Worm (Caenorhabditis elegans) whole organism, L4 larva: ENCODE measurements around the gene B0563.7.

ENCODE experiments used
- lsy-2 ChIP-seq, 2 experiments: fragments of 150-350 bp in 1 of 2; sonication (generic microtip) in 1 of 2; optimal IDR thresholded peaks; 2 replicates each; lab custom pipeline; 2014 to 2017; ENCODE audit warnings: missing biosample characterization in 2 of 2, missing genetic modification characterization in 2 of 2
- nhr-10 ChIP-seq: fragments of 150-350 bp; optimal IDR thresholded peaks from 2 replicates; lab custom pipeline; 2014; ENCODE audit warnings: missing biosample characterization, missing genetic modification characterization
- nhr-11 ChIP-seq: fragments of 150-350 bp; optimal IDR thresholded peaks from 2 replicates; lab custom pipeline; 2014; ENCODE audit warnings: missing biosample characterization, missing genetic modification characterization
- nhr-41 ChIP-seq: fragments of 200-800 bp; sonication (Bioruptor generic); IDR thresholded peaks from 2 replicates; pipeline ENCODE4 v1.3.6; 2022; ENCODE audit warnings: missing genetic modification reagents, missing genetic modification characterization, missing compliant biosample characterization
- pha-4 ChIP-seq, 2 experiments: fragments of 150-350 bp in 1 of 2; fragments of 200-800 bp in 1 of 2; sonication (Bioruptor generic) in 1 of 2; IDR thresholded peaks in 1 of 2; optimal IDR thresholded peaks in 1 of 2; 2 replicates each; pipeline versions ENCODE4 v1.3.6 to Lab custom; 2014 to 2022; ENCODE audit warnings: missing genetic modification characterization in 2 of 2, missing genetic modification reagents in 2 of 2, missing biosample characterization in 1 of 2, missing compliant biosample characterization in 1 of 2
- unc-62 ChIP-seq, 3 experiments: fragments of 150-350 bp in 1 of 3; sonication (generic microtip); optimal IDR thresholded peaks in 2 of 3; peaks in 1 of 3; 1 replicate in 1 of 3; 2 replicates in 2 of 3; lab custom pipeline; 2014 to 2017; ENCODE audit warnings: missing biosample characterization in 3 of 3, missing genetic modification characterization in 3 of 3, missing genetic modification reagents in 3 of 3, missing genotype in 1 of 3

DNA sequence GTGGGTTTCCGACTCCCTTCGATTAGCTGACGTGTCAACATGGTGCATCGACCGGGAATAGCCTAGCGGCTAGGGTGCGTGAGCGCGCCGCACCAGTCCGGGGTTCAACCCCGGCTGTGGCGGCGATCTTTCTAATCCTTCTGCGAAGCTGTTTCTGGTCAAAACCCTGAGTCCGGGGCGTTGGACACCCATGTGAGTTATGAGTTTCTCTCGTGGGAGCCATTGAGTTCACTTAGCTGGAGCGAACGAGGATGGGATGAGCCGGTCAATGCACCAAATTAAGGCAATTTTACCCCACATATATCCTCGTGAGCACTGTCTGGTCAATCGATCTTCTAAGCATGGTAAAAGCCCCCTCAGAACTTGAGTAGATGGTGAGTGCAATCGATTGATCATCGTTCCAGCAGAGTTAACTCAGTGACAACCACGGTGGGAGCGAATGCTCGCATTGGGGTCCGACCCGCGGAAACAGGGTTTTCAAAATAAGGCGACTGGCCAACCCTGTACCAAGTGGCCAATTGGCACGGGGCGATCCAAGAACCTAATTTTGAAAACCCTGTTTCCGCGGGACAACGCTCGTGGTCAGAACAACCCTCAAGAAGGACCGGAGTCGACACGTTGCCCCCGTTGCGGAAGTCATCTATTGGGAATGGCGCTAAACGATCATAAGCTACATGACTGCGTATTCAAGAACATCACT, 37.8 kb upstream of the B0563.7 start, which contains the start of gene Y81B9A.1:
- TF ChIP-seq nhr-11 (tag; lab: Kevin White, UChicago) (no peak), pha-4 (GFP tag; IDR thresholded peaks at IDR 0.05; lab: Robert Waterston, UW) (no peak), pha-4 (tag; optimal IDR thresholded peaks at IDR 0.05; lab: Kevin White, UChicago) (no peak), nhr-41 (GFP tag; lab: Robert Waterston, UW) (no peak), nhr-10 (no peak), unc-62 (GFP tag; optimal IDR thresholded peaks at IDR 0.05 in 1 of 2; lab: Kevin White, UChicago) (no peak), unc-62 (tag; optimal IDR thresholded peaks at IDR 0.05; lab: Kevin White, UChicago) (no peak), lsy-2 (tag; optimal IDR thresholded peaks at IDR 0.05; lab: Kevin White, UChicago) (no peak)
